Worm (Caenorhabditis elegans) whole organism, L2 larva: ENCODE data around the gene ZC487.2.

Experiments
- C34F6.9 ChIP-seq: fragments of 150-350 bp; optimal IDR thresholded peaks from 2 replicates; lab custom pipeline; 2014; ENCODE audit warnings: missing biosample characterization, missing genetic modification characterization
- F13H6.1 ChIP-seq: sonication (generic microtip); optimal IDR thresholded peaks from 2 replicates; lab custom pipeline; 2016; ENCODE audit warnings: missing genetic modification characterization, missing compliant biosample characterization
- R02D3.7 ChIP-seq: fragments of 150-350 bp; optimal IDR thresholded peaks from 2 replicates; lab custom pipeline; 2014; ENCODE audit warnings: missing biosample characterization, missing genetic modification characterization
- ZK546.5 ChIP-seq: sonication (generic microtip); optimal IDR thresholded peaks from 2 replicates; lab custom pipeline; 2017; ENCODE audit warnings: missing biosample characterization, missing genetic modification characterization
- aly-2 ChIP-seq: fragments of 150-350 bp; optimal IDR thresholded peaks from 2 replicates; lab custom pipeline; 2014; ENCODE audit warnings: missing biosample characterization, missing genetic modification characterization
- ama-1 ChIP-seq: fragments of 150-350 bp; optimal IDR thresholded peaks from 2 replicates; lab custom pipeline; 2018; ENCODE audit warnings: inconsistent platforms
- blmp-1 ChIP-seq: sonication (generic microtip); optimal IDR thresholded peaks from 2 replicates; lab custom pipeline; 2017; ENCODE audit warnings: missing genetic modification characterization, mild to moderate bottlenecking, missing compliant biosample characterization, antibody characterized with exemption, moderate library complexity; ENCODE audit not compliant: insufficient read depth
- ceh-16 ChIP-seq: fragments of 150-350 bp; optimal IDR thresholded peaks from 2 replicates; lab custom pipeline; 2014; ENCODE audit warnings: missing biosample characterization, missing genetic modification characterization
- ceh-82 ChIP-seq: fragments of 150-350 bp; optimal IDR thresholded peaks from 2 replicates; lab custom pipeline; 2014; ENCODE audit warnings: missing biosample characterization, missing genetic modification characterization
- crh-2 ChIP-seq: sonication (generic microtip); optimal IDR thresholded peaks from 2 replicates; lab custom pipeline; 2017; ENCODE audit warnings: missing biosample characterization, missing genetic modification characterization
- egl-27 ChIP-seq: sonication (generic microtip); optimal IDR thresholded peaks from 3 replicates; lab custom pipeline; 2017; ENCODE audit warnings: missing biosample characterization, missing genetic modification reagents, missing genetic modification characterization
- elt-1 ChIP-seq: fragments of 150-350 bp; optimal IDR thresholded peaks from 2 replicates; lab custom pipeline; 2014; ENCODE audit warnings: missing biosample characterization, missing genetic modification characterization
- elt-3 ChIP-seq: sonication (generic microtip); optimal IDR thresholded peaks from 2 replicates; lab custom pipeline; 2017; ENCODE audit warnings: missing biosample characterization, missing genetic modification characterization
- fos-1 ChIP-seq: fragments of 150-350 bp; optimal IDR thresholded peaks from 2 replicates; lab custom pipeline; 2014; ENCODE audit warnings: missing biosample characterization, missing genetic modification characterization
- gmeb-1 ChIP-seq: fragments of 150-350 bp; optimal IDR thresholded peaks from 2 replicates; lab custom pipeline; 2014; ENCODE audit warnings: missing biosample characterization, missing genetic modification characterization
- lin-13 ChIP-seq: fragments of 150-350 bp; optimal IDR thresholded peaks from 2 replicates; lab custom pipeline; 2014; ENCODE audit warnings: missing biosample characterization, missing genetic modification reagents, missing genetic modification characterization
- lin-39 ChIP-seq: fragments of 150-350 bp; optimal IDR thresholded peaks from 2 replicates; lab custom pipeline; 2014; ENCODE audit warnings: missing biosample characterization, missing genetic modification reagents, missing genetic modification characterization
- lsy-2 ChIP-seq, 2 experiments: fragments of 150-350 bp in 1 of 2; sonication (generic microtip) in 1 of 2; optimal IDR thresholded peaks; 2 replicates each; lab custom pipeline; 2014 to 2017; ENCODE audit warnings: missing biosample characterization in 2 of 2, missing genetic modification characterization in 2 of 2
- mab-5 ChIP-seq: fragments of 150-350 bp; optimal IDR thresholded peaks from 2 replicates; lab custom pipeline; 2014; ENCODE audit warnings: missing biosample characterization, missing genetic modification characterization
- mbf-1 ChIP-seq: sonication (generic microtip); optimal IDR thresholded peaks from 2 replicates; lab custom pipeline; 2017; ENCODE audit warnings: missing biosample characterization, missing genetic modification characterization
- mdl-1 ChIP-seq, 2 experiments: fragments of 150-350 bp in 1 of 2; sonication (generic microtip) in 1 of 2; optimal IDR thresholded peaks; 2 replicates each; lab custom pipeline; 2017; ENCODE audit warnings: missing biosample characterization in 2 of 2, missing genetic modification characterization in 2 of 2
- nhr-12 ChIP-seq: fragments of 150-350 bp; optimal IDR thresholded peaks from 2 replicates; lab custom pipeline; 2014; ENCODE audit warnings: missing biosample characterization, missing genetic modification characterization
- nhr-129 ChIP-seq: fragments of 150-350 bp; optimal IDR thresholded peaks from 2 replicates; lab custom pipeline; 2014; ENCODE audit warnings: missing biosample characterization, missing genetic modification characterization
- nhr-21 ChIP-seq: fragments of 150-350 bp; optimal IDR thresholded peaks from 2 replicates; lab custom pipeline; 2014; ENCODE audit warnings: missing biosample characterization, missing genetic modification characterization
- nhr-23 ChIP-seq: fragments of 150-350 bp; optimal IDR thresholded peaks from 2 replicates; lab custom pipeline; 2014; ENCODE audit warnings: missing biosample characterization, missing genetic modification reagents, missing genetic modification characterization
- nhr-237 ChIP-seq: fragments of 150-350 bp; optimal IDR thresholded peaks from 2 replicates; lab custom pipeline; 2014; ENCODE audit warnings: missing biosample characterization, missing genetic modification characterization
- nhr-25 ChIP-seq: fragments of 150-350 bp; sonication (generic microtip); optimal IDR thresholded peaks from 3 replicates; lab custom pipeline; 2014; ENCODE audit warnings: missing biosample characterization, missing genetic modification characterization
- nhr-6 ChIP-seq: fragments of 150-350 bp; optimal IDR thresholded peaks from 2 replicates; lab custom pipeline; 2014; ENCODE audit warnings: missing biosample characterization, missing genetic modification characterization
- nhr-77 ChIP-seq: fragments of 150-350 bp; optimal IDR thresholded peaks from 2 replicates; lab custom pipeline; 2014; ENCODE audit warnings: missing biosample characterization, missing genetic modification characterization
- peb-1 ChIP-seq: fragments of 150-350 bp; optimal IDR thresholded peaks from 2 replicates; lab custom pipeline; 2014; ENCODE audit warnings: missing biosample characterization, missing genetic modification characterization
- skn-1 ChIP-seq: sonication (generic microtip); optimal IDR thresholded peaks from 2 replicates; lab custom pipeline; 2017; ENCODE audit warnings: missing biosample characterization, missing genetic modification characterization
- sma-3 ChIP-seq: sonication (generic microtip); optimal IDR thresholded peaks from 2 replicates; lab custom pipeline; 2016; ENCODE audit warnings: missing genetic modification reagents, missing genetic modification characterization, missing compliant biosample characterization
- sma-9 ChIP-seq, 2 experiments: fragments of 150-350 bp in 1 of 2; sonication (generic microtip) in 1 of 2; optimal IDR thresholded peaks; 2 replicates each; lab custom pipeline; 2014 to 2016; ENCODE audit warnings: missing genetic modification characterization in 2 of 2, mild to moderate bottlenecking in 1 of 2, missing biosample characterization in 1 of 2, missing compliant biosample characterization in 1 of 2, missing genetic modification reagents in 1 of 2, moderate library complexity in 1 of 2
- unc-39 ChIP-seq: fragments of 150-350 bp; optimal IDR thresholded peaks from 2 replicates; lab custom pipeline; 2014; ENCODE audit warnings: missing biosample characterization, missing genetic modification characterization
- unc-55 ChIP-seq: fragments of 150-350 bp; sonication (generic microtip); optimal IDR thresholded peaks from 3 replicates; lab custom pipeline; 2014; ENCODE audit warnings: missing biosample characterization, missing genetic modification reagents, missing genetic modification characterization
- unc-62 ChIP-seq: fragments of 150-350 bp; optimal IDR thresholded peaks from 2 replicates; lab custom pipeline; 2014; ENCODE audit warnings: missing biosample characterization, missing genetic modification reagents, missing genetic modification characterization
- zag-1 ChIP-seq: fragments of 150-350 bp; optimal IDR thresholded peaks from 2 replicates; lab custom pipeline; 2014; ENCODE audit warnings: missing biosample characterization, missing genetic modification characterization
- ztf-1 ChIP-seq: fragments of 200-800 bp; sonication (Bioruptor generic); conservative IDR thresholded peaks from 2 replicates; pipeline ENCODE4 v1.3.6; 2022; ENCODE audit warnings: missing genetic modification characterization, missing compliant biosample characterization
- ztf-11 ChIP-seq: sonication (generic microtip); optimal IDR thresholded peaks from 2 replicates; lab custom pipeline; 2017; ENCODE audit warnings: missing biosample characterization, missing genetic modification characterization
- ztf-4 ChIP-seq: fragments of 150-350 bp; optimal IDR thresholded peaks from 2 replicates; lab custom pipeline; 2014; ENCODE audit warnings: missing biosample characterization, missing genetic modification characterization

ZC487.2 gene

DNA sequence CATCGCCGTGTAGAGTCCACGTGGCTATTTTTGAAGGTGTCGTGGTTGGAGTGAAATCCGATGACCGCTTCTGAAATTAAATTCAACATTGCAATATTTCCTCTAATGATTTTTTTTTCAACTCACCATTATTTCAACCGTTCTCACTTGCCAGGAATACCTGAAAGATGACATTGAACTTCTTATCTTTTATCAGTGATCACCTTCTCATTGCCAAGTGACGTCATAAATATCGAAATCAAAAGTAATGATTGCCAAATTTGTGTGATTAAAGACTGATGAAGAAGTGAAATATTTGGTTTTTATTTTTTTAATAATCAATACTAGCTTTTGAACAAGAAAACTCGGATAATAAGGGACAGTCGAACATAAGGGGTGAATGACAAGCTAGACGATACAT, 15.5 kb downstream of the ZC487.2 start, which contains the start of gene W02F12.4:
TSS of gene W02F12.4 (minus strand) at position 164 of the 400 bp plus-strand sequence.
- peak; percentile 91 for TF ChIP-seq fos-1 (tag; lab: Kevin White, UChicago)
- no peak for TF ChIP-seq unc-62 (GFP tag; lab: Kevin White, UChicago)
- TF ChIP-seq elt-1 (tag; lab: Kevin White, UChicago) = no peak
- TF ChIP-seq unc-55 (GFP tag; lab: Kevin White, UChicago) = no peak
- no peak for TF ChIP-seq mdl-1 (tag; optimal IDR thresholded peaks at IDR 0.05; lab: Kevin White, UChicago)
- TF ChIP-seq lin-39 (tag; lab: Kevin White, UChicago) = no peak
- no peak for TF ChIP-seq egl-27
- peak; percentile 65 for TF ChIP-seq skn-1 (tag; lab: Kevin White, UChicago)
- TF ChIP-seq elt-3 (tag; lab: Kevin White, UChicago) = no peak
- no peak for TF ChIP-seq gmeb-1
- no peak for TF ChIP-seq nhr-6 (tag; lab: Kevin White, UChicago)
- no peak for TF ChIP-seq zag-1 (tag; lab: Kevin White, UChicago)
- TF ChIP-seq crh-2 = peak; percentile 67
- TF ChIP-seq nhr-23 = no peak
- no peak for TF ChIP-seq nhr-12
- TF ChIP-seq ceh-16 (tag; lab: Kevin White, UChicago) = no peak
- peak; percentile 7 for TF ChIP-seq nhr-25 (tag; lab: Kevin White, UChicago)
- no peak for TF ChIP-seq R02D3.7
- no peak for TF ChIP-seq ceh-82 (tag; lab: Kevin White, UChicago)
- TF ChIP-seq mab-5 (tag; lab: Kevin White, UChicago) = no peak
- TF ChIP-seq sma-3 (GFP tag; lab: Kevin White, UChicago) = peak; percentile 52
- TF ChIP-seq ztf-1 (GFP tag; lab: Robert Waterston, UW) = no peak
- TF ChIP-seq sma-9 (GFP tag; optimal IDR thresholded peaks at IDR 0.05; lab: Kevin White, UChicago) = peak; percentile 72
- no peak for TF ChIP-seq sma-9 (tag; optimal IDR thresholded peaks at IDR 0.05; lab: Kevin White, UChicago)
- no peak for TF ChIP-seq lin-13 (GFP tag; lab: Kevin White, UChicago)
- no peak for TF ChIP-seq mbf-1 (tag; lab: Kevin White, UChicago)
- TF ChIP-seq blmp-1 (tag; lab: Kevin White, UChicago) = peak; percentile 53

DNA sequence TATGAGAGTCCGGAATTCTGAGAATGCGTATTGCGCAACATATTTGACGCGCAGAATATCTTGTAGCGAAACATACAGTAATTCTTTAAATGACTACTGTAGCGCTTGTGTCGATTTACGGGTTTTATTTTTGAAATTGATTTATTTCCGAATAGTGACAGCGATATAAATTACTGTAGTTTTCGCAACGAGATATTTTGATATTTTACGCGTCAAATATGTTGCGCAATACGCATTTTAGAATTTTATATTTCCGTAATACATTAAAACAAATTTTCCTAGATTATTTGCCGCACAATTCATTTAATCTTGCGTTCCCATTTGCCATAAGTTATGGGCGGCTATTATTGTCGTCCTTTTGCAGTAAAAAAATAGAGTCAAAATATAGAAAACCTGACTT, 16.9 kb downstream of the ZC487.2 start:
- TF ChIP-seq lin-13 (GFP tag; lab: Kevin White, UChicago) (no peak), elt-3 (tag; lab: Kevin White, UChicago) (no peak), ztf-1 (GFP tag; lab: Robert Waterston, UW) (no peak), mdl-1 (tag; optimal IDR thresholded peaks at IDR 0.05; lab: Kevin White, UChicago) (no peak), C34F6.9 (tag; lab: Kevin White, UChicago) (no peak), ztf-4 (no peak), peb-1 (no peak), blmp-1 (tag; lab: Kevin White, UChicago) (no peak), unc-39 (tag; lab: Kevin White, UChicago) (no peak), nhr-237 (tag; lab: Kevin White, UChicago) (no peak), mab-5 (tag; lab: Kevin White, UChicago) (no peak), unc-62 (GFP tag; lab: Kevin White, UChicago) (no peak), aly-2 (tag; lab: Kevin White, UChicago) (no peak), ama-1 (lab: Kevin White, UChicago) (no peak), ztf-11 (tag; lab: Kevin White, UChicago) (no peak), lsy-2 (tag; optimal IDR thresholded peaks at IDR 0.05; lab: Kevin White, UChicago) (no peak), F13H6.1 (tag; lab: Kevin White, UChicago) (no peak), nhr-77 (tag; lab: Kevin White, UChicago) (no peak), skn-1 (tag; lab: Kevin White, UChicago) (no peak)

- TF ChIP-seq ZK546.5 (tag; lab: Kevin White, UChicago) (no peak), elt-3 (tag; lab: Kevin White, UChicago) (no peak), aly-2 (tag; lab: Kevin White, UChicago) (no peak), ztf-11 (tag; lab: Kevin White, UChicago) (no peak), nhr-129 (tag; lab: Kevin White, UChicago) (no peak), ama-1 (lab: Kevin White, UChicago) (no peak), nhr-77 (tag; lab: Kevin White, UChicago) (no peak), nhr-21 (tag; lab: Kevin White, UChicago) (no peak), nhr-6 (tag; lab: Kevin White, UChicago) (no peak), sma-9 (GFP tag; optimal IDR thresholded peaks at IDR 0.05; lab: Kevin White, UChicago) (no peak), sma-9 (tag; optimal IDR thresholded peaks at IDR 0.05; lab: Kevin White, UChicago) (no peak)
Measured at ce11 chrV:6704482-6704881, 17.8 kb downstream of the ZC487.2 start.
